Worm (Caenorhabditis elegans): Measurements from ENCODE around the gene C26B2.2.

DNA sequence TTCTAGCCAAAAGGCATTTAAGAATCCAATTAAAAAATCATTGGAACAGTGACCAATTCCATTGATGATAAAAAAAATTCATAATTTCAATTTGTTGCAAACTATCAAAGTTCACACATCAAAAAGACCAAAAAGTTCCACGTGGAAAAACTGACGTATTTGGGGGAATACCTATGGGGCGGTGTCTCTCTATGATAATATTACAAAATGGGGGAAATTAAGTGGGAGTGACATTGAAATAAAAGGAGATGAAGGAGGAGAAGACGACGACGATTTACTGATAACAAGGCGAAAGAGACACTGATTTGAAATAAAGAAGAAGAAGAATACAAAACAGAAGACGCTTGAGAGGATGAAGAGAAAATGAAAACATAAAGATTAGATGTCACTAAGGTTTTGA lies 4.4 kb upstream of the C26B2.2 start:
- TF ChIP-seq F13C5.2 (tag; optimal IDR thresholded peaks at IDR 0.05) (no peak), flt-1 (GFP tag; IDR thresholded peaks at IDR 0.05) (no peak), tbx-37 (GFP tag; conservative IDR thresholded peaks at IDR 0.05) (no peak), B0310.2 (tag; optimal IDR thresholded peaks at IDR 0.05) (no peak), hmg-4 (GFP tag; optimal IDR thresholded peaks at IDR 0.05) (no peak), ama-1 (optimal IDR thresholded peaks at IDR 0.05) (no peak), hmbx-1 (tag; optimal IDR thresholded peaks at IDR 0.05) (no peak), aly-1 (tag; optimal IDR thresholded peaks at IDR 0.05) (no peak), hnd-1 (tag; optimal IDR thresholded peaks at IDR 0.05) (no peak), tbx-11 (GFP tag; IDR thresholded peaks at IDR 0.05) (no peak), ceh-13 (GFP tag; optimal IDR thresholded peaks at IDR 0.05) (no peak)
